Worm (Caenorhabditis elegans) whole organism, midembryonic: Measurements from ENCODE around the gene smf-1.

Source experiments
- T22C8.4 ChIP-seq: fragments of 200-800 bp; sonication (Bioruptor generic); IDR thresholded peaks from 2 replicates; pipeline ENCODE4 v1.3.6; 2022; ENCODE audit warnings: missing genetic modification characterization, missing compliant biosample characterization
- cog-1 ChIP-seq: sonication (generic microtip); optimal IDR thresholded peaks from 2 replicates; lab custom pipeline; 2016; ENCODE audit warnings: missing genetic modification characterization, missing compliant biosample characterization
- flt-1 ChIP-seq: fragments of 200-800 bp; sonication (Bioruptor generic); IDR thresholded peaks from 2 replicates; pipeline ENCODE4 v1.3.6; 2022; ENCODE audit warnings: missing genetic modification characterization, missing compliant biosample characterization
- klf-2 ChIP-seq: fragments of 200-800 bp; sonication (Bioruptor generic); conservative IDR thresholded peaks from 2 replicates; pipeline ENCODE4 v1.3.6; 2022; ENCODE audit warnings: missing genetic modification reagents, missing genetic modification characterization, missing compliant biosample characterization
- med-1 ChIP-seq: sonication (generic microtip); optimal IDR thresholded peaks from 2 replicates; lab custom pipeline; 2017; ENCODE audit warnings: missing genetic modification characterization, mild to moderate bottlenecking, missing compliant biosample characterization, antibody characterized with exemption, missing genetic modification reagents; ENCODE audit not compliant: insufficient read depth
- ref-1 ChIP-seq: fragments of 200-800 bp; sonication (Bioruptor generic); conservative IDR thresholded peaks from 2 replicates; pipeline ENCODE4 v1.3.6; 2022; ENCODE audit warnings: missing genetic modification reagents, missing genetic modification characterization, missing compliant biosample characterization
- tab-1 ChIP-seq: fragments of 200-800 bp; sonication (Bioruptor generic); IDR thresholded peaks from 2 replicates; pipeline ENCODE4 v1.3.6; 2022; ENCODE audit warnings: missing genetic modification characterization, missing compliant biosample characterization
- ztf-23 ChIP-seq: fragments of 200-800 bp; sonication (Bioruptor generic); IDR thresholded peaks from 2 replicates; pipeline ENCODE4 v1.3.6; 2022; ENCODE audit warnings: missing genetic modification reagents, missing genetic modification characterization, missing compliant biosample characterization
- ztf-29 ChIP-seq: fragments of 200-800 bp; sonication (Bioruptor generic); IDR thresholded peaks from 2 replicates; pipeline ENCODE4 v1.3.6; 2022; ENCODE audit warnings: missing genetic modification reagents, missing genetic modification characterization, missing compliant biosample characterization

ce11 chrX:6705156-6705555 is 17.7 kb downstream of the smf-1 start:
- TF ChIP-seq med-1 (GFP tag; lab: Kevin White, UChicago) (no peak), T22C8.4 (GFP tag; lab: Robert Waterston, UW) (no peak), ztf-29 (no peak), klf-2 (no peak), cog-1 (tag; lab: Kevin White, UChicago) (no peak), ztf-23 (GFP tag; lab: Robert Waterston, UW) (no peak), flt-1 (GFP tag; lab: Robert Waterston, UW) (no peak), tab-1 (GFP tag; lab: Robert Waterston, UW) (no peak), ref-1 (GFP tag; lab: Robert Waterston, UW) (no peak)
